Worm (Caenorhabditis elegans): ENCODE results near the gene taf-10.

DNA sequence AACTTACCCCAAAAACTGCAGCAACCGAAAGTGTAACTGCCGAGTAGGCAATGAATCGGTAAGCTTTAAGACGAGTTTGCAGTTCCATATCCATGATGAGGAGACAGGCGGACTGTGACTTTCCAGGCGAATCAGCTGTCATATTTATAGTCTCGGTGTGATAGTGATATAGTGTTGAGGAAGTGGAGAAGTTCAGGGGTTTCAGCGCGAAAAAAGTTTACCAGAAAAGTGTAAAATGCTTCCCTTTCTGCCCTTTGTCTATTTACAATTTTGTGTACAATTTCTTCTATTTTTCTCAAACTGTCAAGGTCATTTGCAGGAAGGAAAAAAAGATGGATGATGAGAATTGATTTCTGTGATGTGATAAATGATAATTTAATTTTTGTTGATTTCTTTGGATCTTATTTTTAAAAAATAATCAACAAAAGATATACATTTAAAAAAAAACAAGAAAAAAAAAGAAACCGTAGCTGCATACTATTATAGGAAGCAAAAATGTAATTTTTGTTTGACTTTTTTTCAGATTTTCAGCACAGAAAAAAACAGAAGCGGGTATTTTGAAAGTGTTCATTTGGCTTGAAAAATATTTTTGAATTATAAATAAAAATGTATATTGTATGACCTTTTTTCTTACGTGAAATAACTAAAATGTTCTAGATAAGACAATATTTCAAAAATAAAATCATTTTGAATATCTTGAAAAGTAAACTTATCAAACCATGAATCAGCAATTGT, 32.9 kb upstream of the taf-10 start, which contains the start of the genes col-139 and F41F3.1:
- TF ChIP-seq hnd-1 (tag; optimal IDR thresholded peaks at IDR 0.05): no peak
- no peak for TF ChIP-seq ama-1 (optimal IDR thresholded peaks at IDR 0.05)
- TF ChIP-seq flt-1 (GFP tag; IDR thresholded peaks at IDR 0.05): no peak
- no peak for TF ChIP-seq aly-1 (tag; optimal IDR thresholded peaks at IDR 0.05)
- no peak for TF ChIP-seq B0310.2 (tag; optimal IDR thresholded peaks at IDR 0.05)
- TF ChIP-seq hmbx-1 (tag; optimal IDR thresholded peaks at IDR 0.05): no peak
- no peak for TF ChIP-seq scrt-1 (GFP tag; IDR thresholded peaks at IDR 0.05)
- TF ChIP-seq F13C5.2 (tag; optimal IDR thresholded peaks at IDR 0.05): no peak
- no peak for TF ChIP-seq ceh-36 (tag; optimal IDR thresholded peaks at IDR 0.05)
- no peak for TF ChIP-seq ceh-13 (GFP tag; optimal IDR thresholded peaks at IDR 0.05)
- TF ChIP-seq ets-7 (tag; optimal IDR thresholded peaks at IDR 0.05): no peak
- TF ChIP-seq tbx-11 (GFP tag; IDR thresholded peaks at IDR 0.05): no peak
- no peak for TF ChIP-seq tbx-37 (GFP tag; conservative IDR thresholded peaks at IDR 0.05)
- TF ChIP-seq pes-1 (GFP tag; IDR thresholded peaks at IDR 0.05): no peak
